Fruit fly (Drosophila melanogaster) S2 (cell line): ENCODE results near the gene CG45122.

Source experiments
- CG8478 ChIP-seq: fragments of >200 bp; optimal IDR thresholded peaks from 2 replicates; lab custom pipeline; 2018
- CTCF ChIP-seq, 2 experiments: fragments of >200 bp; optimal IDR thresholded peaks; 2 replicates each; lab custom pipeline; 2018

DNA sequence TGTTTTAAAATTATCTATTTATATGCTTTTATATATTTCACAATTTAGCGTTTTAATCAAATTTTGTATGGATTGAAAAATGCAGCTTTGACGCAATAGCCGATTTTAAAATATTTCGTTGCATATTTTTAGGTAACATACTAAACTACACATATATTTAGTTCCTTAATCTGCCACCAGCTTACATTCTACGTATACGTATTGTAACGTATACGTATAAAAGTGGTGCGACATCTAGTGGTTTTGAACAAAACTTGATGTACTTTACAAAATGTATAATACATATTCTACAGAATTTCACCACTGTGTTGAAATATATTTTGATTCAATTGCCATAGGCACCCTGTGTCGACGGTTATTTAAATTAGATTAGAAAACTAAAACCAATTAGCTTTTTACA lies 34.3 kb downstream of the CG45122 start:
- TF ChIP-seq CG8478 (lab: Kevin White, UChicago) (no peak), CTCF (optimal IDR thresholded peaks at IDR 0.05; lab: Kevin White, UChicago) (peak; percentile 95 to 97)
